Fruit fly (Drosophila melanogaster) whole organism, prepupa: ENCODE results near the gene CSN5.

Experiments used
- Blimp-1 ChIP-seq: fragments of 200-800 bp; sonication (Bioruptor generic); optimal IDR thresholded peaks from 3 replicates; lab custom pipeline; 2017; ENCODE audit warnings: missing biosample characterization, missing genetic modification characterization, mild to moderate bottlenecking, moderate library complexity, missing genetic modification reagents
- CG10631 ChIP-seq: fragments of 200-800 bp; sonication (Bioruptor generic); optimal IDR thresholded peaks from 2 replicates; lab custom pipeline; 2016; ENCODE audit warnings: missing biosample characterization, missing genetic modification characterization
- CG10669 ChIP-seq: fragments of 200-800 bp; sonication (Bioruptor generic); optimal IDR thresholded peaks from 3 replicates; lab custom pipeline; 2018; ENCODE audit warnings: missing biosample characterization, mild to moderate bottlenecking, missing genetic modification characterization, moderate library complexity
- CG11294 ChIP-seq: fragments of 200-800 bp; sonication (Bioruptor generic); IDR thresholded peaks from 2 replicates; pipeline ENCODE4 v1.3.6; 2022; ENCODE audit warnings: missing biosample characterization, missing genetic modification characterization
- CG11762 ChIP-seq: fragments of 200-800 bp; sonication (Bioruptor generic); optimal IDR thresholded peaks from 3 replicates; lab custom pipeline; 2016; ENCODE audit warnings: missing biosample characterization, missing genetic modification characterization; ENCODE audit not compliant: insufficient read depth
- CG11902 ChIP-seq: fragments of 200-800 bp; sonication (Bioruptor generic); optimal IDR thresholded peaks from 3 replicates; lab custom pipeline; 2016; ENCODE audit warnings: missing biosample characterization, missing genetic modification characterization
- CG15336 ChIP-seq: fragments of 200-800 bp; sonication (Bioruptor generic); IDR thresholded peaks from 2 replicates; pipeline ENCODE4 v1.3.6; 2022; ENCODE audit warnings: missing biosample characterization, missing genetic modification characterization
- CG1621 ChIP-seq: fragments of 200-800 bp; sonication (Bioruptor generic); optimal IDR thresholded peaks from 3 replicates; lab custom pipeline; 2018; ENCODE audit warnings: missing biosample characterization, mild to moderate bottlenecking, missing genetic modification characterization
- CG32006 ChIP-seq: fragments of 200-800 bp; sonication (Bioruptor generic); optimal IDR thresholded peaks from 3 replicates; lab custom pipeline; 2017; ENCODE audit warnings: missing biosample characterization, mild to moderate bottlenecking, missing genetic modification characterization
- CG3919 ChIP-seq: fragments of 200-800 bp; sonication (Bioruptor generic); optimal IDR thresholded peaks from 3 replicates; lab custom pipeline; 2016; ENCODE audit warnings: missing biosample characterization, missing genetic modification characterization
- CG4318 ChIP-seq: fragments of 200-800 bp; sonication (Bioruptor generic); optimal IDR thresholded peaks from 3 replicates; lab custom pipeline; 2017; ENCODE audit warnings: missing biosample characterization, mild to moderate bottlenecking, missing genetic modification characterization
- CG6163 ChIP-seq: fragments of 200-800 bp; sonication (Bioruptor generic); IDR thresholded peaks from 3 replicates; pipeline ENCODE4 v1.3.6; 2022; ENCODE audit warnings: missing biosample characterization, missing genetic modification characterization
- CG6276 ChIP-seq: fragments of 200-800 bp; sonication (Bioruptor generic); optimal IDR thresholded peaks from 2 replicates; lab custom pipeline; 2017; ENCODE audit warnings: missing biosample characterization, mild to moderate bottlenecking, missing genetic modification characterization
- CG6792 ChIP-seq: fragments of 200-800 bp; sonication (Bioruptor generic); optimal IDR thresholded peaks from 3 replicates; lab custom pipeline; 2016; ENCODE audit warnings: missing biosample characterization, missing genetic modification characterization
- CG6808 ChIP-seq: fragments of 200-800 bp; sonication (Bioruptor generic); optimal IDR thresholded peaks from 3 replicates; lab custom pipeline; 2017; ENCODE audit warnings: missing biosample characterization, missing genetic modification characterization, mild to moderate bottlenecking, moderate library complexity, missing genetic modification reagents
- CG6854 ChIP-seq: fragments of 200-800 bp; sonication (Bioruptor generic); optimal IDR thresholded peaks from 2 replicates; lab custom pipeline; 2017; ENCODE audit warnings: missing biosample characterization, mild to moderate bottlenecking, missing genetic modification characterization
- CG7368 ChIP-seq: fragments of 200-800 bp; sonication (Bioruptor generic); optimal IDR thresholded peaks from 3 replicates; lab custom pipeline; 2016; ENCODE audit warnings: missing biosample characterization, missing genetic modification characterization
- CG8319 ChIP-seq: fragments of 200-800 bp; sonication (Bioruptor generic); optimal IDR thresholded peaks from 3 replicates; lab custom pipeline; 2016; ENCODE audit warnings: missing biosample characterization, missing genetic modification characterization
- CG8632 ChIP-seq: fragments of 200-800 bp; sonication (Bioruptor generic); optimal IDR thresholded peaks from 3 replicates; lab custom pipeline; 2016; ENCODE audit warnings: missing biosample characterization, missing genetic modification characterization
- Eip93F ChIP-seq: fragments of 200-800 bp; sonication (Bioruptor generic); optimal IDR thresholded peaks from 2 replicates; lab custom pipeline; 2016; ENCODE audit warnings: missing biosample characterization, mild to moderate bottlenecking, missing genetic modification characterization
- Ets21C ChIP-seq: fragments of 200-800 bp; sonication (Bioruptor generic); optimal IDR thresholded peaks from 3 replicates; lab custom pipeline; 2016; ENCODE audit warnings: missing biosample characterization, missing genetic modification characterization
- Gug ChIP-seq: fragments of 200-800 bp; sonication (Bioruptor generic); IDR thresholded peaks from 2 replicates; pipeline ENCODE4 v1.3.6; 2022; ENCODE audit warnings: missing biosample characterization, missing genetic modification characterization
- Hr38 ChIP-seq: sonication (Bioruptor generic); optimal IDR thresholded peaks from 2 replicates; lab custom pipeline; 2016; ENCODE audit warnings: missing biosample characterization, missing genetic modification characterization
- Hr39 ChIP-seq: fragments of 200-800 bp; sonication (Bioruptor generic); optimal IDR thresholded peaks from 2 replicates; lab custom pipeline; 2016; ENCODE audit warnings: missing biosample characterization, missing genetic modification characterization
- Lpt ChIP-seq: fragments of 200-800 bp; sonication (Bioruptor generic); optimal IDR thresholded peaks from 3 replicates; lab custom pipeline; 2016; ENCODE audit warnings: missing biosample characterization, missing genetic modification characterization
- Met ChIP-seq: fragments of 200-800 bp; sonication (Bioruptor generic); optimal IDR thresholded peaks from 3 replicates; lab custom pipeline; 2016; ENCODE audit warnings: missing biosample characterization, missing genetic modification characterization
- Smox ChIP-seq: fragments of 200-800 bp; sonication (Bioruptor generic); optimal IDR thresholded peaks from 3 replicates; lab custom pipeline; 2016; ENCODE audit warnings: missing biosample characterization, missing genetic modification characterization
- Sox14 ChIP-seq: fragments of 200-800 bp; sonication (Bioruptor generic); optimal IDR thresholded peaks from 3 replicates; lab custom pipeline; 2016; ENCODE audit warnings: missing biosample characterization, missing genetic modification characterization
- Sox15 ChIP-seq: fragments of 200-800 bp; sonication (Bioruptor generic); optimal IDR thresholded peaks from 3 replicates; lab custom pipeline; 2016; ENCODE audit warnings: missing biosample characterization, missing genetic modification characterization
- achi ChIP-seq: fragments of 200-800 bp; sonication (Bioruptor generic); optimal IDR thresholded peaks from 3 replicates; lab custom pipeline; 2016; ENCODE audit warnings: missing biosample characterization, missing genetic modification characterization
- acj6 ChIP-seq: fragments of 200-800 bp; sonication (Bioruptor generic); optimal IDR thresholded peaks from 3 replicates; lab custom pipeline; 2016; ENCODE audit warnings: missing biosample characterization, missing genetic modification characterization
- cyc ChIP-seq: fragments of 200-800 bp; sonication (Bioruptor generic); optimal IDR thresholded peaks from 3 replicates; lab custom pipeline; 2016; ENCODE audit warnings: missing biosample characterization, missing genetic modification characterization
- dac ChIP-seq: fragments of 200-800 bp; sonication (Bioruptor generic); optimal IDR thresholded peaks from 2 replicates; lab custom pipeline; 2017; ENCODE audit warnings: missing biosample characterization, mild to moderate bottlenecking, missing genetic modification characterization
- eg ChIP-seq: fragments of 200-800 bp; sonication (Bioruptor generic); IDR thresholded peaks from 3 replicates; pipeline ENCODE4 v1.3.6; 2022; ENCODE audit warnings: missing biosample characterization, missing genetic modification characterization
- esn ChIP-seq: fragments of 200-800 bp; sonication (Bioruptor generic); optimal IDR thresholded peaks from 2 replicates; lab custom pipeline; 2016; ENCODE audit warnings: missing biosample characterization, mild to moderate bottlenecking, missing genetic modification characterization, moderate library complexity
- fd59A ChIP-seq: fragments of 200-800 bp; sonication (Bioruptor generic); optimal IDR thresholded peaks from 2 replicates; lab custom pipeline; 2017; ENCODE audit warnings: missing biosample characterization, mild to moderate bottlenecking, missing genetic modification characterization, missing genetic modification reagents
- fd85E ChIP-seq: fragments of 200-800 bp; sonication (Bioruptor generic); optimal IDR thresholded peaks from 3 replicates; lab custom pipeline; 2016; ENCODE audit warnings: missing biosample characterization, missing genetic modification characterization
- fkh ChIP-seq: fragments of 200-800 bp; sonication (Bioruptor generic); optimal IDR thresholded peaks from 3 replicates; lab custom pipeline; 2017; ENCODE audit warnings: missing biosample characterization, mild to moderate bottlenecking, missing genetic modification characterization, moderate library complexity
- salr ChIP-seq, 2 experiments: fragments of 200-800 bp; sonication (Bioruptor generic); optimal IDR thresholded peaks; 3 replicates each; lab custom pipeline; 2016 to 2018; ENCODE audit warnings: missing biosample characterization in 2 of 2, missing genetic modification characterization in 2 of 2, mild to moderate bottlenecking in 1 of 2
- spab ChIP-seq: fragments of 200-800 bp; sonication (Bioruptor generic); optimal IDR thresholded peaks from 2 replicates; lab custom pipeline; 2017; ENCODE audit warnings: missing biosample characterization, mild to moderate bottlenecking, missing genetic modification characterization, missing genetic modification reagents
- ss ChIP-seq, 2 experiments: fragments of 200-800 bp; sonication (Bioruptor generic); optimal IDR thresholded peaks; 2 replicates in 1 of 2; 3 replicates in 1 of 2; lab custom pipeline; 2017 to 2018; ENCODE audit warnings: mild to moderate bottlenecking in 2 of 2, missing biosample characterization in 2 of 2, missing genetic modification characterization in 2 of 2, moderate library complexity in 1 of 2
- topi ChIP-seq: fragments of 200-800 bp; sonication (Bioruptor generic); optimal IDR thresholded peaks from 3 replicates; lab custom pipeline; 2016; ENCODE audit warnings: missing biosample characterization, missing genetic modification characterization
- vri ChIP-seq: fragments of 200-800 bp; sonication (Bioruptor generic); optimal IDR thresholded peaks from 3 replicates; lab custom pipeline; 2016; ENCODE audit warnings: missing biosample characterization, mild to moderate bottlenecking, missing genetic modification characterization

Gene CSN5

dm6 chr3R:16497379-16497778 lies 27.5 kb downstream of the CSN5 start (continued):
- TF ChIP-seq CG4318 (GFP tag; lab: Kevin White, UChicago) = peak; percentile 16
- TF ChIP-seq cyc (GFP tag; lab: Kevin White, UChicago) = peak; percentile 78
- TF ChIP-seq CG6163 (GFP tag; lab: Robert Waterston, UW) = peak; percentile 87
- TF ChIP-seq Hr39 (GFP tag; lab: Kevin White, UChicago) = peak; percentile 71
- no peak for TF ChIP-seq CG6854
- peak in 1 of 2 experiments; percentile 3 for TF ChIP-seq ss (GFP tag; optimal IDR thresholded peaks at IDR 0.05; lab: Kevin White, UChicago)
- TF ChIP-seq CG3919 (GFP tag; lab: Kevin White, UChicago) = peak; percentile 80
- TF ChIP-seq CG10631 (GFP tag; lab: Kevin White, UChicago) = peak; percentile 70
- peak; percentile 31 for TF ChIP-seq spab (GFP tag; lab: Kevin White, UChicago)
- TF ChIP-seq CG32006 = peak; percentile 72
- peak; percentile 26 for TF ChIP-seq Lpt
- peak; percentile 72 for TF ChIP-seq CG10669 (GFP tag; lab: Kevin White, UChicago)

- TF ChIP-seq CG10669 (GFP tag; lab: Kevin White, UChicago) (no peak), fkh (GFP tag; lab: Kevin White, UChicago) (no peak), ss (GFP tag; optimal IDR thresholded peaks at IDR 0.05; lab: Kevin White, UChicago) (no peak), esn (GFP tag; lab: Kevin White, UChicago) (no peak)
- TF ChIP-seq, all 60 proteins: peak for 0
These were observed 29.0 kb downstream of the CSN5 start, which contains the start of gene Gr89a for dm6 chr3R:16498859-16499258. Gene Gr89a, minus strand, starts transcription at chr3R:16498959.

- no peak for TF ChIP-seq CG11762 (GFP tag; lab: Kevin White, UChicago)
- no peak for TF ChIP-seq fd85E (GFP tag; lab: Kevin White, UChicago)
- peak; percentile 53 for TF ChIP-seq Smox (GFP tag; lab: Kevin White, UChicago)
- TF ChIP-seq CG6808 (GFP tag; lab: Kevin White, UChicago) = no peak
- TF ChIP-seq eg (GFP tag; lab: Robert Waterston, UW) = no peak
- no peak for TF ChIP-seq CG11294
- no peak for TF ChIP-seq Lpt
- TF ChIP-seq CG10669 (GFP tag; lab: Kevin White, UChicago) = no peak
- peak; percentile 65 for TF ChIP-seq topi (GFP tag; lab: Kevin White, UChicago)
- TF ChIP-seq CG8632 (GFP tag; lab: Kevin White, UChicago) = no peak
- TF ChIP-seq CG11902 (GFP tag; lab: Kevin White, UChicago) = no peak
- peak; percentile 50 for TF ChIP-seq Sox14 (GFP tag; lab: Kevin White, UChicago)
- TF ChIP-seq acj6 (GFP tag; lab: Kevin White, UChicago) = peak; percentile 54
- TF ChIP-seq esn (GFP tag; lab: Kevin White, UChicago) = peak; percentile 73
- no peak for TF ChIP-seq Gug (GFP tag; lab: Robert Waterston, UW)
- TF ChIP-seq CG6854 = peak; percentile 5
- peak; percentile 63 for TF ChIP-seq CG3919 (GFP tag; lab: Kevin White, UChicago)
- TF ChIP-seq CG15336 (GFP tag; lab: Robert Waterston, UW) = peak; percentile 52
- TF ChIP-seq CG1621 (tag; lab: Kevin White, UChicago) = no peak
- TF ChIP-seq salr (GFP tag; optimal IDR thresholded peaks at IDR 0.05; lab: Kevin White, UChicago) = peak in 1 of 2 experiments; percentile 15
- TF ChIP-seq CG6276 (GFP tag; lab: Kevin White, UChicago) = no peak
- no peak for TF ChIP-seq Hr38 (GFP tag; lab: Kevin White, UChicago)
- TF ChIP-seq CG10631 (GFP tag; lab: Kevin White, UChicago) = peak; percentile 26
- TF ChIP-seq CG8319 (GFP tag; lab: Kevin White, UChicago) = no peak
- peak; percentile 65 for TF ChIP-seq Met (GFP tag; lab: Kevin White, UChicago)
- TF ChIP-seq Eip93F = no peak
- TF ChIP-seq vri = no peak
- no peak for TF ChIP-seq dac
- TF ChIP-seq Blimp-1 (GFP tag; lab: Kevin White, UChicago) = peak; percentile 3
- peak; percentile 46 for TF ChIP-seq achi (GFP tag; lab: Kevin White, UChicago)
- TF ChIP-seq Sox15 (GFP tag; lab: Kevin White, UChicago) = no peak
- TF ChIP-seq CG7368 (GFP tag; lab: Kevin White, UChicago) = peak; percentile 26
- no peak for TF ChIP-seq CG4318 (GFP tag; lab: Kevin White, UChicago)
- TF ChIP-seq CG6792 (GFP tag; lab: Kevin White, UChicago) = peak; percentile 30
- peak; percentile 45 for TF ChIP-seq Ets21C (GFP tag; lab: Kevin White, UChicago)
- TF ChIP-seq ss (GFP tag; optimal IDR thresholded peaks at IDR 0.05; lab: Kevin White, UChicago) = no peak
- peak; percentile 37 for TF ChIP-seq CG32006
- TF ChIP-seq fd59A = no peak
These were observed 31.3 kb downstream of the CSN5 start, which contains the start of gene Decay for dm6 chr3R:16500919-16501851. Gene Decay, minus strand, starts transcription at chr3R:16501050.
